Fruit fly (Drosophila melanogaster): ENCODE measurements around the gene Tim9a.
A peak's percentile ranks its signal among the peaks of the same experiment; 100 is the strongest.

Gene Tim9a

dm6 chrX:13412941-13413613 is 28.1 kb downstream of the Tim9a start, which contains the start of the genes CG1998 and Set2 (continued):
- peak; percentile 43 for TF ChIP-seq bigmax (GFP tag; optimal IDR thresholded peaks at IDR 0.05)
- TF ChIP-seq CG7372 (GFP tag; IDR thresholded peaks at IDR 0.05) = no peak
- no peak for TF ChIP-seq hb (GFP tag; IDR thresholded peaks at IDR 0.05; ENCODE audit: partially characterized antibody)
- TF ChIP-seq pzg (GFP tag; optimal IDR thresholded peaks at IDR 0.05) = peak; percentile 98
- 0 out of 2 replicates have a peak, but pooled peaks have one; percentile 22 for TF ChIP-seq ssp (GFP tag; IDR thresholded peaks at IDR 0.05)
- TF ChIP-seq tna (GFP tag; IDR thresholded peaks at IDR 0.05; ENCODE audit: partially characterized antibody) = peak; percentile 19; the same call in 1 of the 2 replicates
- TF ChIP-seq CG13775 (GFP tag; optimal IDR thresholded peaks at IDR 0.05) = peak; percentile 22
- peak; percentile 68 for TF ChIP-seq CG2116 (GFP tag; optimal IDR thresholded peaks at IDR 0.05)
- peak in 1 of 2 experiments; percentile 29 for TF ChIP-seq crp (GFP tag; optimal IDR thresholded peaks at IDR 0.05)
- TF ChIP-seq knrl (GFP tag; IDR thresholded peaks at IDR 0.05; ENCODE audit: partially characterized antibody) = peak; percentile 56; the same call in 2 of the 3 replicates
- peak; percentile 52 for TF ChIP-seq Fer1 (GFP tag; optimal IDR thresholded peaks at IDR 0.05)
- peak; percentile 94 for TF ChIP-seq CG9797 (GFP tag; optimal IDR thresholded peaks at IDR 0.05)
- TF ChIP-seq CG7987 (GFP tag; optimal IDR thresholded peaks at IDR 0.05) = peak; percentile 62
- peak; percentile 55 for TF ChIP-seq Nf-YC (tag; optimal IDR thresholded peaks at IDR 0.05)
- peak; percentile 98 for TF ChIP-seq gfzf (GFP tag; optimal IDR thresholded peaks at IDR 0.05)
- peak; percentile 45; the same call in 1 of the 2 replicates for TF ChIP-seq CG32532 (GFP tag; IDR thresholded peaks at IDR 0.05)
- no peak for TF ChIP-seq Blimp-1 (GFP tag; optimal IDR thresholded peaks at IDR 0.05)
- TF ChIP-seq slbo (GFP tag; IDR thresholded peaks at IDR 0.05) = peak; percentile 29; the same call in 1 of the 2 replicates
- TF ChIP-seq Ptx1 (GFP tag; IDR thresholded peaks at IDR 0.05) = peak; percentile 29; the same call in 1 of the 2 replicates
- TF ChIP-seq tin (GFP tag; optimal IDR thresholded peaks at IDR 0.05) = peak; percentile 25
- no peak for TF ChIP-seq CG6689 (GFP tag; IDR thresholded peaks at IDR 0.05)
- peak; percentile 27; the same call in 1 of the 3 replicates for TF ChIP-seq so (GFP tag; IDR thresholded peaks at IDR 0.05)
- TF ChIP-seq CG9437 (GFP tag; optimal IDR thresholded peaks at IDR 0.05) = peak; percentile 65
- TF ChIP-seq CG14710 (tag; optimal IDR thresholded peaks at IDR 0.05) = peak; percentile 81
- peak; percentile 19 for TF ChIP-seq zfh2 (GFP tag; optimal IDR thresholded peaks at IDR 0.05)
- peak; percentile 60; the same call in 1 of the 2 replicates for TF ChIP-seq CG42726 (GFP tag; IDR thresholded peaks at IDR 0.05; ENCODE audit: partially characterized antibody)
- peak; percentile 95 for TF ChIP-seq Ets65A (GFP tag)
- TF ChIP-seq Doc2 (GFP tag; IDR thresholded peaks at IDR 0.05) = no peak
- TF ChIP-seq CG34422 (GFP tag; IDR thresholded peaks at IDR 0.05) = peak; percentile 63; the same call in 2 of the 3 replicates
- peak; percentile 21 for TF ChIP-seq Dek (tag; optimal IDR thresholded peaks at IDR 0.05)
- TF ChIP-seq CG31365 (tag; optimal IDR thresholded peaks at IDR 0.05) = peak; percentile 28
- TF ChIP-seq hbn (GFP tag; IDR thresholded peaks at IDR 0.05; ENCODE audit: partially characterized antibody) = peak; percentile 34; the same call in 1 of the 2 replicates
- TF ChIP-seq CG13287 (GFP tag; IDR thresholded peaks at IDR 0.05; ENCODE audit: partially characterized antibody) = peak; percentile 63; the same call in 1 of the 2 replicates
- peak; percentile 37 for TF ChIP-seq grau (tag; optimal IDR thresholded peaks at IDR 0.05)
- TF ChIP-seq nmo (GFP tag; optimal IDR thresholded peaks at IDR 0.05) = peak; percentile 64
- TF ChIP-seq pan (optimal IDR thresholded peaks at IDR 0.05) = no peak
- TF ChIP-seq pan (GFP tag; optimal IDR thresholded peaks at IDR 0.05 in 1 of 2, IDR thresholded peaks at IDR 0.05 in 1 of 2) = peak in 1 of 2 experiments; percentile 34
- peak; percentile 7 for TF ChIP-seq jumu (GFP tag; optimal IDR thresholded peaks at IDR 0.05)
- TF ChIP-seq gem (tag; optimal IDR thresholded peaks at IDR 0.05) = no peak
- peak; percentile 41 for TF ChIP-seq CG12391 (tag; optimal IDR thresholded peaks at IDR 0.05)
- TF ChIP-seq CG1832 (GFP tag; optimal IDR thresholded peaks at IDR 0.05) = peak; percentile 89
- peak; percentile 13 for TF ChIP-seq slp2 (GFP tag; optimal IDR thresholded peaks at IDR 0.05)
- peak; percentile 11 for TF ChIP-seq CG9817 (tag; optimal IDR thresholded peaks at IDR 0.05)
- peak; percentile 40 for TF ChIP-seq chn (GFP tag; optimal IDR thresholded peaks at IDR 0.05)
- peak; percentile 68 for TF ChIP-seq gro (GFP tag; optimal IDR thresholded peaks at IDR 0.05)
- peak; percentile 51 for TF ChIP-seq CG2712 (tag; optimal IDR thresholded peaks at IDR 0.05)
- TF ChIP-seq CoRest (tag; optimal IDR thresholded peaks at IDR 0.05) = peak; percentile 57
- no peak for TF ChIP-seq Sry-β (GFP tag; optimal IDR thresholded peaks at IDR 0.05)
